Worm (Caenorhabditis elegans): ENCODE measurements around the gene mig-2.

Gene mig-2

ce11 chrX:11536408-11536807 is 12.0 kb upstream of the mig-2 start, which contains the start of gene C35C5.9:
Gene C35C5.9 (plus strand): TSS chrX:11536568.
- TF ChIP-seq scrt-1 (GFP tag; IDR thresholded peaks at IDR 0.05) (no peak), pes-1 (GFP tag; IDR thresholded peaks at IDR 0.05) (no peak), tra-4 (tag; optimal IDR thresholded peaks at IDR 0.05) (no peak), hmg-4 (GFP tag; optimal IDR thresholded peaks at IDR 0.05) (no peak), tbx-11 (GFP tag; IDR thresholded peaks at IDR 0.05) (no peak), ama-1 (optimal IDR thresholded peaks at IDR 0.05) (no peak), hnd-1 (tag; optimal IDR thresholded peaks at IDR 0.05) (no peak), sea-1 (GFP tag; conservative IDR thresholded peaks at IDR 0.05) (no peak), aly-1 (tag; optimal IDR thresholded peaks at IDR 0.05) (no peak), ceh-36 (tag; optimal IDR thresholded peaks at IDR 0.05) (no peak), ets-7 (tag; optimal IDR thresholded peaks at IDR 0.05) (no peak), ceh-13 (GFP tag; optimal IDR thresholded peaks at IDR 0.05) (no peak), flt-1 (GFP tag; IDR thresholded peaks at IDR 0.05) (no peak), B0310.2 (tag; optimal IDR thresholded peaks at IDR 0.05) (no peak)

ce11 chrX:11537240-11537764 is 11.1 kb upstream of the mig-2 start, which contains the start of gene gcp-2.2:
Gene gcp-2.2 (plus strand): TSS chrX:11537714.
- no peak for TF ChIP-seq ceh-36 (tag; optimal IDR thresholded peaks at IDR 0.05)
- TF ChIP-seq ama-1 (optimal IDR thresholded peaks at IDR 0.05), result no peak
- TF ChIP-seq hmbx-1 (tag; optimal IDR thresholded peaks at IDR 0.05), result no peak
- no peak for TF ChIP-seq flt-1 (GFP tag; IDR thresholded peaks at IDR 0.05)
- TF ChIP-seq hmg-4 (GFP tag; optimal IDR thresholded peaks at IDR 0.05), result no peak
- TF ChIP-seq tbx-37 (GFP tag; conservative IDR thresholded peaks at IDR 0.05), result no peak
- TF ChIP-seq aly-1 (tag; optimal IDR thresholded peaks at IDR 0.05), result no peak
- TF ChIP-seq B0310.2 (tag; optimal IDR thresholded peaks at IDR 0.05), result no peak
- TF ChIP-seq tra-4 (tag; optimal IDR thresholded peaks at IDR 0.05), result no peak
- no peak for TF ChIP-seq scrt-1 (GFP tag; IDR thresholded peaks at IDR 0.05)
- no peak for TF ChIP-seq pes-1 (GFP tag; IDR thresholded peaks at IDR 0.05)
- no peak for TF ChIP-seq tbx-11 (GFP tag; IDR thresholded peaks at IDR 0.05)

- TF ChIP-seq pes-1 (GFP tag; IDR thresholded peaks at IDR 0.05), result no peak
- no peak for TF ChIP-seq aly-1 (tag; optimal IDR thresholded peaks at IDR 0.05)
- no peak for TF ChIP-seq ets-7 (tag; optimal IDR thresholded peaks at IDR 0.05)
Observed at ce11 chrX:11541690-11542089, 6.7 kb upstream of the mig-2 start.

ce11 chrX:11546445-11547275 is 1.7 kb upstream of the mig-2 start, which contains the start of gene selt-1.1:
Gene selt-1.1 (minus strand): TSS chrX:11546495.
- TF ChIP-seq F13C5.2 (tag; optimal IDR thresholded peaks at IDR 0.05), result peak; percentile 21
- TF ChIP-seq hmg-4 (GFP tag; optimal IDR thresholded peaks at IDR 0.05), result peak; percentile 76
- TF ChIP-seq aly-1 (tag; optimal IDR thresholded peaks at IDR 0.05), result peak; percentile 37
- TF ChIP-seq pes-1 (GFP tag; IDR thresholded peaks at IDR 0.05), result no peak
- 0 out of 2 replicates have a peak, but pooled peaks have one; percentile 52 for TF ChIP-seq sea-1 (GFP tag; conservative IDR thresholded peaks at IDR 0.05)

ce11 chrX:11547442-11548023 is 875 bp upstream of the mig-2 start:
- TF ChIP-seq tbx-11 (GFP tag; IDR thresholded peaks at IDR 0.05) (no peak), tra-4 (tag; optimal IDR thresholded peaks at IDR 0.05) (no peak), flt-1 (GFP tag; IDR thresholded peaks at IDR 0.05) (no peak), hmbx-1 (tag; optimal IDR thresholded peaks at IDR 0.05) (no peak), ets-7 (tag; optimal IDR thresholded peaks at IDR 0.05) (no peak), ceh-13 (GFP tag; optimal IDR thresholded peaks at IDR 0.05) (no peak), sea-1 (GFP tag; conservative IDR thresholded peaks at IDR 0.05) (no peak), hmg-4 (GFP tag; optimal IDR thresholded peaks at IDR 0.05) (no peak), F13C5.2 (tag; optimal IDR thresholded peaks at IDR 0.05) (no peak), pes-1 (GFP tag; IDR thresholded peaks at IDR 0.05) (no peak), aly-1 (tag; optimal IDR thresholded peaks at IDR 0.05) (no peak), ama-1 (optimal IDR thresholded peaks at IDR 0.05) (no peak), ceh-36 (tag; optimal IDR thresholded peaks at IDR 0.05) (no peak), hnd-1 (tag; optimal IDR thresholded peaks at IDR 0.05) (no peak)

- TF ChIP-seq pes-1 (GFP tag; IDR thresholded peaks at IDR 0.05), result no peak
- TF ChIP-seq aly-1 (tag; optimal IDR thresholded peaks at IDR 0.05), result no peak
- TF ChIP-seq sea-1 (GFP tag; conservative IDR thresholded peaks at IDR 0.05), result no peak
Observed at ce11 chrX:11551808-11552207, 3.4 kb downstream of the mig-2 start.

- TF ChIP-seq ceh-36 (tag; optimal IDR thresholded peaks at IDR 0.05) (no peak), ets-7 (tag; optimal IDR thresholded peaks at IDR 0.05) (no peak), tra-4 (tag; optimal IDR thresholded peaks at IDR 0.05) (no peak), pes-1 (GFP tag; IDR thresholded peaks at IDR 0.05) (no peak), tbx-37 (GFP tag; conservative IDR thresholded peaks at IDR 0.05) (no peak), ceh-13 (GFP tag; optimal IDR thresholded peaks at IDR 0.05) (no peak), scrt-1 (GFP tag; IDR thresholded peaks at IDR 0.05) (no peak), hnd-1 (tag; optimal IDR thresholded peaks at IDR 0.05) (no peak), B0310.2 (tag; optimal IDR thresholded peaks at IDR 0.05) (no peak), hmbx-1 (tag; optimal IDR thresholded peaks at IDR 0.05) (no peak), tbx-11 (GFP tag; IDR thresholded peaks at IDR 0.05) (no peak), F13C5.2 (tag; optimal IDR thresholded peaks at IDR 0.05) (no peak), sea-1 (GFP tag; conservative IDR thresholded peaks at IDR 0.05) (no peak)
Observed at ce11 chrX:11552879-11553278, 4.5 kb downstream of the mig-2 start.
